Worm (Caenorhabditis elegans) whole organism, early embryonic: ENCODE measurements around the gene slc-25A18.2.

Experiments used
- aly-1 ChIP-seq: sonication (generic microtip); optimal IDR thresholded peaks from 2 replicates; lab custom pipeline; 2016; ENCODE audit warnings: missing genetic modification characterization, missing compliant biosample characterization
- ama-1 ChIP-seq: fragments of 150-350 bp; optimal IDR thresholded peaks from 2 replicates; lab custom pipeline; 2014
- hmg-4 ChIP-seq: fragments of 200-800 bp; sonication (Bioruptor generic); optimal IDR thresholded peaks from 2 replicates; lab custom pipeline; 2018; ENCODE audit warnings: mild to moderate bottlenecking, missing genetic modification characterization, missing compliant biosample characterization
- hnd-1 ChIP-seq: sonication (generic microtip); optimal IDR thresholded peaks from 2 replicates; lab custom pipeline; 2016; ENCODE audit warnings: missing genetic modification characterization, missing compliant biosample characterization
- scrt-1 ChIP-seq: fragments of 200-800 bp; sonication (Bioruptor generic); IDR thresholded peaks from 2 replicates; pipeline ENCODE4 v1.3.6; 2022; ENCODE audit warnings: missing genetic modification characterization, missing compliant biosample characterization
- tbx-11 ChIP-seq: fragments of 200-800 bp; sonication (Bioruptor generic); IDR thresholded peaks from 2 replicates; pipeline ENCODE4 v1.3.6; 2022; ENCODE audit warnings: missing genetic modification characterization, missing compliant biosample characterization

DNA sequence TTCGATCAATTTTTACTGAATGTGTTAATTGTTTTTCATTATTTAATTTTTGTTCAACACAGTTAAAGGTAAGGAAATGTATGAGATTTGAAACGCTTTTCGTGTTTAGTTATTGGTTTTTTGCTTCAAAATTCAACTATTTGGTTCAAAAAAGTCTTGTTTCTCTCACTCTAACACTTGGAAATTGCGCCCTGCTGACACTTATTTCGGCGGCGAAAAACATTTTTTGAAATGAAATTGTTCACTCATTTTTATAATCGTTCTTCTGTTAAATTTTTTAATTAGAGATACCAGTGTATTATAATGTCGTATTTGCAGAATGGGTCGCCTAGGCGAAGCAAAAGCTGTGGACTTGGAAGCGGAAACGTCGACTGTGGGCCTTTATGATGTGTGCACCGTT lies 3.3 kb downstream of the slc-25A18.2 start, which contains the start of gene rod-1:
- TF ChIP-seq ama-1 (lab: Kevin White, UChicago) (no peak), hnd-1 (tag; lab: Kevin White, UChicago) (no peak), tbx-11 (GFP tag; lab: Robert Waterston, UW) (no peak), scrt-1 (GFP tag; lab: Robert Waterston, UW) (no peak), hmg-4 (no peak), aly-1 (tag; lab: Kevin White, UChicago) (no peak)
